Worm (Caenorhabditis elegans): ENCODE results near the gene pole-2.

The pole-2 gene

ce11 chrIV:8687605-8688191 lies 1.3 kb upstream of the pole-2 start, which contains the start of gene snrp-3 (continued):
- TF ChIP-seq hlh-26 (GFP tag; conservative IDR thresholded peaks at IDR 0.05) (no peak), ekl-4 (GFP tag; IDR thresholded peaks at IDR 0.05) (peak; percentile 52; the same call in 1 of the 2 replicates), him-1 (tag; optimal IDR thresholded peaks at IDR 0.05) (no peak), repo-1 (tag; optimal IDR thresholded peaks at IDR 0.05) (peak; percentile 25), aptf-2 (GFP tag; conservative IDR thresholded peaks at IDR 0.05) (no peak), somi-1 (GFP tag; optimal IDR thresholded peaks at IDR 0.05) (no peak), ceh-91 (GFP tag; IDR thresholded peaks at IDR 0.05) (no peak), dox-1 (GFP tag; IDR thresholded peaks at IDR 0.05) (no peak; the same call in 1 of the 2 replicates), hmg-1.2 (GFP tag; IDR thresholded peaks at IDR 0.05) (peak; percentile 37; the same call in 1 of the 2 replicates), mes-4 (tag; optimal IDR thresholded peaks at IDR 0.05) (no peak), pbrm-1 (GFP tag; IDR thresholded peaks at IDR 0.05) (peak; percentile 43; the same call in 1 of the 2 replicates), ztf-28 (GFP tag; IDR thresholded peaks at IDR 0.05) (no peak), lag-1 (GFP tag; IDR thresholded peaks at IDR 0.05) (no peak), ama-1 (optimal IDR thresholded peaks at IDR 0.05) (no peak), ama-1 (GFP tag; optimal IDR thresholded peaks at IDR 0.05) (no peak), ceh-27 (GFP tag; optimal IDR thresholded peaks at IDR 0.05) (no peak), F49E8.2 (tag; optimal IDR thresholded peaks at IDR 0.05; ENCODE audit: insufficient read depth) (peak; percentile 10), Y67H2A.10 (GFP tag; conservative IDR thresholded peaks at IDR 0.05) (no peak), B0336.3 (GFP tag; IDR thresholded peaks at IDR 0.05) (0 out of 2 replicates have a peak, but pooled peaks have one; percentile 42), lin-26 (GFP tag; IDR thresholded peaks at IDR 0.05) (0 out of 2 replicates have a peak, but pooled peaks have one; percentile 6), ztf-3 (GFP tag; optimal IDR thresholded peaks at IDR 0.05) (no peak), atf-7 (tag; optimal IDR thresholded peaks at IDR 0.05) (no peak), athp-1 (tag; optimal IDR thresholded peaks at IDR 0.05) (no peak), nhr-90 (tag; optimal IDR thresholded peaks at IDR 0.05) (no peak), tlf-1 (GFP tag; optimal IDR thresholded peaks at IDR 0.05) (peak; percentile 36), F57C9.4 (tag; optimal IDR thresholded peaks at IDR 0.05) (no peak), snpc-1.1 (tag; optimal IDR thresholded peaks at IDR 0.05; ENCODE audit: insufficient read depth) (peak; percentile 1), B0035.1 (tag; optimal IDR thresholded peaks at IDR 0.05) (no peak), hsf-1 (GFP tag; IDR thresholded peaks at IDR 0.05) (peak; percentile 32; the same call in 1 of the 2 replicates), ZK185.1 (tag; optimal IDR thresholded peaks at IDR 0.05; ENCODE audit: poor library complexity, severe bottlenecking) (peak; percentile 76), nhr-80 (tag; optimal IDR thresholded peaks at IDR 0.05) (peak; percentile 29), zim-3 (tag; optimal IDR thresholded peaks at IDR 0.05) (no peak), snpc-3.4 (tag; optimal IDR thresholded peaks at IDR 0.05) (no peak), madf-6 (GFP tag; IDR thresholded peaks at IDR 0.05) (peak; percentile 65; the same call in 1 of the 2 replicates), lin-54 (GFP tag; optimal IDR thresholded peaks at IDR 0.05) (peak; percentile 95), hmg-20 (GFP tag; IDR thresholded peaks at IDR 0.05) (peak; percentile 73), rcor-1 (GFP tag; IDR thresholded peaks at IDR 0.05) (peak; percentile 42), K12H6.12 (tag; optimal IDR thresholded peaks at IDR 0.05) (no peak), mcd-1 (GFP tag; IDR thresholded peaks at IDR 0.05) (peak; percentile 76), K11D2.4 (GFP tag; IDR thresholded peaks at IDR 0.05) (no peak; the same call in 1 of the 2 replicates), nfya-2 (GFP tag; IDR thresholded peaks at IDR 0.05) (no peak), B0019.2 (GFP tag; conservative IDR thresholded peaks at IDR 0.05) (no peak), ets-4 (GFP tag; optimal IDR thresholded peaks at IDR 0.05) (no peak), F52B5.7 (tag; optimal IDR thresholded peaks at IDR 0.05) (no peak), lsy-27 (tag; optimal IDR thresholded peaks at IDR 0.05; ENCODE audit: borderline replicate concordance, insufficient read depth) (no peak), F55B11.4 (tag; optimal IDR thresholded peaks at IDR 0.05; ENCODE audit: borderline replicate concordance, insufficient read depth) (no peak), C17E4.6 (GFP tag; IDR thresholded peaks at IDR 0.05) (no peak), attf-5 (GFP tag; optimal IDR thresholded peaks at IDR 0.05) (peak; percentile 79)

All from whole organism, young adult.